Worm (Caenorhabditis elegans) whole organism, L4 larva: ENCODE data around the gene pqn-22.

Experiments used
- T20F7.1 ChIP-seq: fragments of 200-800 bp; sonication (Bioruptor generic); optimal IDR thresholded peaks from 2 replicates; lab custom pipeline; 2018; ENCODE audit warnings: mild to moderate bottlenecking, missing genetic modification characterization, missing compliant biosample characterization
- Y105C5A.15 ChIP-seq: fragments of 200-800 bp; sonication (Bioruptor generic); IDR thresholded peaks from 2 replicates; pipeline ENCODE4 v1.3.6; 2022; ENCODE audit warnings: missing genetic modification characterization, missing compliant biosample characterization
- ama-1 ChIP-seq: fragments of 150-350 bp; optimal IDR thresholded peaks from 2 replicates; lab custom pipeline; 2014; ENCODE audit warnings: inconsistent platforms, mixed read lengths
- attf-4 ChIP-seq: sonication (generic microtip); optimal IDR thresholded peaks from 3 replicates; lab custom pipeline; 2017; ENCODE audit warnings: missing biosample characterization, missing genetic modification characterization
- daf-8 ChIP-seq: fragments of 200-800 bp; sonication (Bioruptor generic); IDR thresholded peaks from 2 replicates; pipeline ENCODE4 v1.3.6; 2022; ENCODE audit warnings: missing genetic modification characterization, missing compliant biosample characterization
- lin-39 ChIP-seq: fragments of 150-350 bp; optimal IDR thresholded peaks from 2 replicates; lab custom pipeline; 2014; ENCODE audit warnings: missing biosample characterization, missing genetic modification reagents, missing genetic modification characterization
- mes-2 ChIP-seq: sonication (generic microtip); optimal IDR thresholded peaks from 2 replicates; lab custom pipeline; 2016; ENCODE audit warnings: missing genotype, mild to moderate bottlenecking, missing genetic modification characterization, missing compliant biosample characterization; ENCODE audit not compliant: poor library complexity, severe bottlenecking
- mxl-2 ChIP-seq: fragments of 200-800 bp; sonication (Bioruptor generic); conservative IDR thresholded peaks from 2 replicates; pipeline ENCODE4 v1.3.6; 2022; ENCODE audit warnings: missing genetic modification reagents, missing genetic modification characterization, missing compliant biosample characterization
- nhr-237 ChIP-seq: sonication (generic microtip); optimal IDR thresholded peaks from 2 replicates; lab custom pipeline; 2017; ENCODE audit warnings: missing biosample characterization, missing genetic modification characterization
- nhr-76 ChIP-seq: fragments of 150-350 bp; optimal IDR thresholded peaks from 2 replicates; lab custom pipeline; 2014; ENCODE audit warnings: missing biosample characterization, missing genetic modification characterization
- pqm-1 ChIP-seq: sonication (generic microtip); optimal IDR thresholded peaks from 2 replicates; lab custom pipeline; 2017; ENCODE audit warnings: missing biosample characterization, missing genetic modification characterization
- snpc-4 ChIP-seq: fragments of 150-350 bp; optimal IDR thresholded peaks from 2 replicates; lab custom pipeline; 2014; ENCODE audit warnings: missing biosample characterization, missing genetic modification characterization
- unc-62 ChIP-seq, 3 experiments: fragments of 150-350 bp in 1 of 3; sonication (generic microtip); optimal IDR thresholded peaks in 2 of 3; peaks in 1 of 3; 1 replicate in 1 of 3; 2 replicates in 2 of 3; lab custom pipeline; 2014 to 2017; ENCODE audit warnings: missing biosample characterization in 3 of 3, missing genetic modification characterization in 3 of 3, missing genetic modification reagents in 3 of 3, missing genotype in 1 of 3

DNA sequence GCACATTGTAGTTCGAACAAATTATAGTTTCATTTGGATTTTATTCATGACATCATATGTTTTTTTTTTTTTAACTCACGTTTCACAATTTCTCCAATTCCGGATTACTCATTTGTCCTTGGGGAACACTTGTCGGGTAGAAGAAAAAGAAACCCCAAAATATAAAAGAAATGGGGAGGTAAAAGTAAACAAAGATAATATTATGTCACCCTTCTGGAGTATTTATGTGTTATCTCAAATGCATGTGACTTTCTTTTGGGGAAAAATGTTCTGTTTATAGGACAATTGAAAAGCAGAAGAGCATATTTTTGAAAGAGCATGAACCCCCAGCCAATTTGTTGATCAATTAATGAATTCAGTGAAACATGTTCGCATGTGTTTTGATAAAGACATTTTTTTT, 18.4 kb upstream of the pqn-22 start:
- TF ChIP-seq ama-1 (lab: Kevin White, UChicago), result no peak
- no peak for TF ChIP-seq unc-62 (GFP tag; optimal IDR thresholded peaks at IDR 0.05 in 1 of 2; lab: Kevin White, UChicago)
- TF ChIP-seq unc-62 (tag; optimal IDR thresholded peaks at IDR 0.05; lab: Kevin White, UChicago), result no peak
- no peak for TF ChIP-seq snpc-4
- TF ChIP-seq lin-39 (tag; lab: Kevin White, UChicago), result no peak
- no peak for TF ChIP-seq Y105C5A.15 (GFP tag; lab: Robert Waterston, UW)
- TF ChIP-seq nhr-76 (tag; lab: Kevin White, UChicago), result no peak
- no peak for TF ChIP-seq daf-8
- no peak for TF ChIP-seq T20F7.1 (GFP tag; lab: Kevin White, UChicago)
- TF ChIP-seq mes-2 (tag; lab: Kevin White, UChicago), result no peak
- TF ChIP-seq nhr-237 (tag; lab: Kevin White, UChicago), result no peak
- TF ChIP-seq mxl-2, result no peak
- TF ChIP-seq attf-4 (tag; lab: Kevin White, UChicago), result no peak
- no peak for TF ChIP-seq pqm-1
